Worm (Caenorhabditis elegans): Measurements from ENCODE around the gene fkh-6.
A peak's percentile ranks its signal among the peaks of the same experiment; 100 is the strongest.

The fkh-6 gene

ce11 chrII:4376295-4377172 is 6.7 kb downstream of the fkh-6 start, which contains the start of gene ntl-2 (continued):
- TF ChIP-seq nhr-237 (tag; optimal IDR thresholded peaks at IDR 0.05): peak; percentile 18
- peak; percentile 89 for TF ChIP-seq egl-27 (tag; optimal IDR thresholded peaks at IDR 0.05)
- TF ChIP-seq sma-9 (GFP tag; optimal IDR thresholded peaks at IDR 0.05): peak; percentile 84
- no peak for TF ChIP-seq sma-9 (tag; optimal IDR thresholded peaks at IDR 0.05)
- TF ChIP-seq aly-2 (tag; optimal IDR thresholded peaks at IDR 0.05): no peak
- TF ChIP-seq blmp-1 (tag; optimal IDR thresholded peaks at IDR 0.05; ENCODE audit: insufficient read depth): peak; percentile 66
- TF ChIP-seq gmeb-1 (tag; optimal IDR thresholded peaks at IDR 0.05): peak; percentile 89
- peak; percentile 97 for TF ChIP-seq ZK546.5 (tag; optimal IDR thresholded peaks at IDR 0.05)
- no peak for TF ChIP-seq mbf-1 (tag; optimal IDR thresholded peaks at IDR 0.05)
- TF ChIP-seq elt-1 (tag; optimal IDR thresholded peaks at IDR 0.05): no peak
- no peak for TF ChIP-seq alr-1 (tag; optimal IDR thresholded peaks at IDR 0.05)
- peak; percentile 12 for TF ChIP-seq R02D3.7 (tag; optimal IDR thresholded peaks at IDR 0.05)
- peak; percentile 94 for TF ChIP-seq unc-55 (GFP tag; optimal IDR thresholded peaks at IDR 0.05)
- peak; percentile 96 for TF ChIP-seq nhr-25 (tag; optimal IDR thresholded peaks at IDR 0.05)
- TF ChIP-seq mdl-1 (tag; optimal IDR thresholded peaks at IDR 0.05): peak; percentile 52 to 96
- TF ChIP-seq nhr-21 (tag; optimal IDR thresholded peaks at IDR 0.05): peak; percentile 88
- peak; percentile 95 for TF ChIP-seq lin-13 (GFP tag; optimal IDR thresholded peaks at IDR 0.05)
- TF ChIP-seq nhr-6 (tag; optimal IDR thresholded peaks at IDR 0.05): peak; percentile 85
- TF ChIP-seq ztf-4 (tag; optimal IDR thresholded peaks at IDR 0.05): peak; percentile 94
- TF ChIP-seq sem-4 (tag; optimal IDR thresholded peaks at IDR 0.05): peak; percentile 91
- TF ChIP-seq ztf-1 (GFP tag; conservative IDR thresholded peaks at IDR 0.05): no peak
- no peak for TF ChIP-seq elt-3 (tag; optimal IDR thresholded peaks at IDR 0.05)
- peak; percentile 72 for TF ChIP-seq ceh-16 (tag; optimal IDR thresholded peaks at IDR 0.05)
- TF ChIP-seq dmd-4 (tag; optimal IDR thresholded peaks at IDR 0.05): no peak
- TF ChIP-seq lin-11 (tag; optimal IDR thresholded peaks at IDR 0.05): peak; percentile 85

- TF ChIP-seq nhr-6 (tag; optimal IDR thresholded peaks at IDR 0.05) (no peak), elt-3 (tag; optimal IDR thresholded peaks at IDR 0.05) (no peak)
These were observed 8.3 kb downstream of the fkh-6 start for ce11 chrII:4374885-4375284.

- TF ChIP-seq Y55F3AM.14 (GFP tag; optimal IDR thresholded peaks at IDR 0.05): no peak
- no peak for TF ChIP-seq alr-1 (tag; optimal IDR thresholded peaks at IDR 0.05)
- TF ChIP-seq nhr-129 (tag; optimal IDR thresholded peaks at IDR 0.05): no peak
- TF ChIP-seq skn-1 (tag; optimal IDR thresholded peaks at IDR 0.05): no peak
- TF ChIP-seq nhr-21 (tag; optimal IDR thresholded peaks at IDR 0.05): no peak
These were observed 10.3 kb downstream of the fkh-6 start for ce11 chrII:4372867-4373397.

- TF ChIP-seq gmeb-1 (tag; optimal IDR thresholded peaks at IDR 0.05) (no peak), crh-2 (tag; optimal IDR thresholded peaks at IDR 0.05) (peak; percentile 3), ceh-82 (tag; optimal IDR thresholded peaks at IDR 0.05) (no peak), R02D3.7 (tag; optimal IDR thresholded peaks at IDR 0.05) (no peak), ztf-11 (tag; optimal IDR thresholded peaks at IDR 0.05) (no peak), unc-62 (GFP tag; optimal IDR thresholded peaks at IDR 0.05) (no peak), sma-9 (GFP tag; optimal IDR thresholded peaks at IDR 0.05) (no peak), sma-9 (tag; optimal IDR thresholded peaks at IDR 0.05) (no peak), skn-1 (tag; optimal IDR thresholded peaks at IDR 0.05) (no peak), nhr-25 (tag; optimal IDR thresholded peaks at IDR 0.05) (no peak), fos-1 (tag; optimal IDR thresholded peaks at IDR 0.05) (peak; percentile 57), elt-3 (tag; optimal IDR thresholded peaks at IDR 0.05) (no peak), nhr-6 (tag; optimal IDR thresholded peaks at IDR 0.05) (no peak), mab-5 (tag; optimal IDR thresholded peaks at IDR 0.05) (no peak)
These were observed 10.8 kb downstream of the fkh-6 start, which contains the start of gene paic-1 for ce11 chrII:4372406-4372805. Gene paic-1 (minus strand): TSS chrII:4372525.

All from whole organism, L2 larva.